Fruit fly (Drosophila melanogaster) whole organism, pupa: ENCODE measurements around the gene CG1116.

ENCODE experiments used
- CG10348 ChIP-seq: fragments of 200-800 bp; sonication (Bioruptor generic); IDR thresholded peaks from 2 replicates; pipeline ENCODE4 v1.3.6; 2022; ENCODE audit warnings: missing biosample characterization, missing genetic modification characterization
- CG12605 ChIP-seq: fragments of 200-800 bp; sonication (Bioruptor generic); IDR thresholded peaks from 2 replicates; pipeline ENCODE4 v1.3.6; 2022; ENCODE audit warnings: missing biosample characterization, missing genetic modification characterization
- CG13204 ChIP-seq: fragments of 200-800 bp; sonication (Bioruptor generic); optimal IDR thresholded peaks from 2 replicates; lab custom pipeline; 2018; ENCODE audit warnings: missing biosample characterization, mild to moderate bottlenecking, missing genetic modification characterization, moderate library complexity
- CG14655 ChIP-seq: fragments of 200-800 bp; sonication (Bioruptor generic); optimal IDR thresholded peaks from 3 replicates; lab custom pipeline; 2017; ENCODE audit warnings: mild to moderate bottlenecking, missing biosample characterization, missing genetic modification reagents, missing genetic modification characterization
- CG15710 ChIP-seq: fragments of 200-800 bp; sonication (Bioruptor generic); optimal IDR thresholded peaks from 2 replicates; lab custom pipeline; 2018; ENCODE audit warnings: missing biosample characterization, mild to moderate bottlenecking, missing genetic modification characterization, moderate library complexity
- CG17806 ChIP-seq: fragments of 200-800 bp; sonication (Bioruptor generic); optimal IDR thresholded peaks from 2 replicates; lab custom pipeline; 2018; ENCODE audit warnings: missing biosample characterization, mild to moderate bottlenecking, missing genetic modification characterization, moderate library complexity
- CG32121 ChIP-seq: fragments of 200-800 bp; sonication (Bioruptor generic); IDR thresholded peaks from 2 replicates; pipeline ENCODE4 v1.3.6; 2022; ENCODE audit warnings: missing biosample characterization, missing genetic modification characterization
- CG34367 ChIP-seq: fragments of 200-800 bp; sonication (Bioruptor generic); optimal IDR thresholded peaks from 2 replicates; lab custom pipeline; 2018; ENCODE audit warnings: missing biosample characterization, mild to moderate bottlenecking, missing genetic modification characterization
- CG4496 ChIP-seq: fragments of 200-800 bp; sonication (Bioruptor generic); IDR thresholded peaks from 3 replicates; pipeline ENCODE4 v1.3.6; 2022; ENCODE audit warnings: missing biosample characterization, missing genetic modification characterization
- CG8159 ChIP-seq: fragments of 200-800 bp; sonication (Bioruptor generic); optimal IDR thresholded peaks from 3 replicates; lab custom pipeline; 2018; ENCODE audit warnings: missing biosample characterization, mild to moderate bottlenecking, missing genetic modification characterization, moderate library complexity
- CG8301 ChIP-seq: fragments of 200-800 bp; sonication (Bioruptor generic); optimal IDR thresholded peaks from 2 replicates; lab custom pipeline; 2018; ENCODE audit warnings: missing biosample characterization, mild to moderate bottlenecking, missing genetic modification characterization
- CG9948 ChIP-seq: fragments of 200-800 bp; sonication (Bioruptor generic); optimal IDR thresholded peaks from 2 replicates; lab custom pipeline; 2018; ENCODE audit warnings: missing biosample characterization, mild to moderate bottlenecking, missing genetic modification characterization, moderate library complexity
- D1 ChIP-seq: fragments of 200-800 bp; sonication (Bioruptor generic); optimal IDR thresholded peaks from 2 replicates; lab custom pipeline; 2018; ENCODE audit warnings: missing biosample characterization, mild to moderate bottlenecking, missing genetic modification characterization, moderate library complexity
- EcR ChIP-seq: fragments of 200-800 bp; sonication (Bioruptor generic); optimal IDR thresholded peaks from 3 replicates; lab custom pipeline; 2019; ENCODE audit warnings: missing biosample characterization, missing genetic modification characterization, mild to moderate bottlenecking, moderate library complexity, missing genetic modification reagents
- Ets98B ChIP-seq: fragments of 200-800 bp; sonication (Bioruptor generic); IDR thresholded peaks from 2 replicates; pipeline ENCODE4 v1.3.6; 2022; ENCODE audit warnings: missing biosample characterization, missing genetic modification characterization
- Pif1A ChIP-seq: fragments of 200-800 bp; sonication (Bioruptor generic); optimal IDR thresholded peaks from 3 replicates; lab custom pipeline; 2016; ENCODE audit warnings: missing biosample characterization, missing genetic modification characterization
- Pif1B ChIP-seq: fragments of 200-800 bp; sonication (Bioruptor generic); optimal IDR thresholded peaks from 3 replicates; lab custom pipeline; 2016; ENCODE audit warnings: missing biosample characterization, missing genetic modification characterization
- Snoo ChIP-seq: fragments of 200-800 bp; sonication (Bioruptor generic); optimal IDR thresholded peaks from 3 replicates; lab custom pipeline; 2017; ENCODE audit warnings: missing biosample characterization, mild to moderate bottlenecking, missing genetic modification characterization, inconsistent platforms
- fd96Ca ChIP-seq: fragments of 200-800 bp; sonication (Bioruptor generic); IDR thresholded peaks from 3 replicates; pipeline ENCODE4 v1.3.6; 2022; ENCODE audit warnings: missing biosample characterization, missing genetic modification characterization
- gl ChIP-seq: fragments of 200-800 bp; sonication (Bioruptor generic); optimal IDR thresholded peaks from 2 replicates; lab custom pipeline; 2018; ENCODE audit warnings: missing biosample characterization, mild to moderate bottlenecking, missing genetic modification characterization
- rn ChIP-seq: fragments of 200-800 bp; sonication (Bioruptor generic); IDR thresholded peaks from 2 replicates; pipeline ENCODE4 v1.3.6; 2022; ENCODE audit warnings: missing biosample characterization, missing genetic modification characterization

Gene CG1116

dm6 chr3R:5199581-5199980, 19.9 kb upstream of the CG1116 start:
- TF ChIP-seq CG4496 (GFP tag; lab: Robert Waterston, UW) (no peak), CG12605 (GFP tag; lab: Robert Waterston, UW) (no peak), CG9948 (no peak), Snoo (tag; lab: Kevin White, UChicago) (no peak), fd96Ca (GFP tag; lab: Robert Waterston, UW) (no peak), CG34367 (no peak)

DNA sequence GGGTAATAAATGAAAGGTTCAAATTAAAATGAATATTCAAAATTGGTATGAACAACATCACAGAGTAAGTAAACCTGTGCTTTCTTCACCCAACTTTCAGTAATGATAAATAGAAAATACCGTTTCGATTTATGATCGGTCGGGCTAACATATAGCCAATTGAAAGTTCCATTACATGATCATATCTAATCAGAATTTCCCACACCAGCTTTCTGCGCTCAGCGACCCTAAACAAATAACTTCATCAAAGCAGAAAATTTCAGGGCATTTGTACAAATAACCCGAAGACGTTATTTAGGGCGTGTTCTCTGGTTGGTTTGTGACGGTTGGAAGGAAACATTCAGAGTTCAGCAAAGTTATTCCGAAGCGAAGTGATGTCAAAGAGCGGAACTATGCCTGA, 15.7 kb upstream of the CG1116 start:
- TF ChIP-seq EcR, result no peak

- TF ChIP-seq Ets98B (GFP tag; lab: Robert Waterston, UW) (peak; percentile 36; the same call in 1 of the 2 replicates), Snoo (tag; lab: Kevin White, UChicago) (no peak), CG13204 (no peak), CG4496 (GFP tag; lab: Robert Waterston, UW) (peak; percentile 55; the same call in 2 of the 3 replicates), Pif1A (GFP tag; lab: Kevin White, UChicago) (no peak), CG10348 (GFP tag; lab: Robert Waterston, UW) (no peak), CG15710 (tag; lab: Kevin White, UChicago) (no peak), CG34367 (no peak), EcR (peak; percentile 83), CG9948 (no peak), gl (tag; lab: Kevin White, UChicago) (no peak), CG32121 (peak; percentile 25; the same call in 1 of the 2 replicates), D1 (tag; lab: Kevin White, UChicago) (no peak), CG8159 (tag; lab: Kevin White, UChicago) (no peak)
Measured at dm6 chr3R:5205319-5206033, 14.0 kb upstream of the CG1116 start.

DNA sequence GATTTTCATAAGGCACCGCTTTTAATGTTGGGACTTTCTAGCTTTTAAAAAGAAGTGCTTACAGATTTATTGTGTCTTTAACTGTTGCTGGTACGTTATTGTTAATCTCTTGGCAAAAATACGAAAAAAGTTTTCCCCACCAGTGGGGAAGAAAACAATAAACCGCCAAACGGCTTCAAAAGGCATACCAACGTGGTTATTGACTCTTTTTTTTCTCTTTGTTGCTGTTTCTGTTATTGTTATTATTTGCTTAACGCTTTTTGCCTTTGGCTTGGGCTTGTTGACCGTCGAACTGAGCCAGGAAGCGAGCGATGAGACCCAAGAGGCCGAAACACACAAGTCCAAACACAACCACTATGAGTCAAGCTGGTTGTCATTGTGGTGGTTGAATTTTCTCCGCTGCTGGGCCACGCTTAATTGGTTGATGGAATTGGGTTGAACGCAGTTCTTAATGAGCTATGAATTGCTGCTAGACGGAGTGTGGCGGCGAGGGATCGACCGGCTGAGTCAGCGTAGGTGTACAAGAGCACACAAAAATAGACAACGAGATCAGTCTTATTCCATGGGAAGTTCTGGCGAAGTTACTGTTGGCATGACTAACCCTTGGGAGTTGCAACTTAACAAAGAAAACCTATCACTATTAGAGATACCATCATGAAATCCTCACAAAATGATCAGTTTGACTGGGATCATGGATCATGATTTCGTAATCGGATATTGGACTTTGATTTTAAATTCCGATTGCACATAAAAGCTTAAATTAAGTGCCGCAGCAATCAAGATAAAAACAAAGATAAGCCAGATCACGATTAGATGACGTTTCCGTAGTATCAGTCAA, 12.0 kb upstream of the CG1116 start:
- TF ChIP-seq CG34367 (no peak), EcR (peak; percentile 11), CG14655 (GFP tag; lab: Kevin White, UChicago) (no peak), CG8301 (tag; lab: Kevin White, UChicago) (no peak), gl (tag; lab: Kevin White, UChicago) (no peak)

- no peak for TF ChIP-seq CG15710 (tag; lab: Kevin White, UChicago)
- TF ChIP-seq Pif1A (GFP tag; lab: Kevin White, UChicago), result no peak
- TF ChIP-seq CG12605 (GFP tag; lab: Robert Waterston, UW), result no peak
- no peak for TF ChIP-seq CG9948
- TF ChIP-seq CG17806 (tag; lab: Kevin White, UChicago), result no peak
- TF ChIP-seq gl (tag; lab: Kevin White, UChicago), result no peak
- TF ChIP-seq CG10348 (GFP tag; lab: Robert Waterston, UW), result no peak
- no peak for TF ChIP-seq Ets98B (GFP tag; lab: Robert Waterston, UW)
- no peak for TF ChIP-seq fd96Ca (GFP tag; lab: Robert Waterston, UW)
- TF ChIP-seq Snoo (tag; lab: Kevin White, UChicago), result no peak
- no peak for TF ChIP-seq CG4496 (GFP tag; lab: Robert Waterston, UW)
- TF ChIP-seq rn (GFP tag; lab: Robert Waterston, UW), result no peak
- TF ChIP-seq CG8301 (tag; lab: Kevin White, UChicago), result no peak
- no peak for TF ChIP-seq CG14655 (GFP tag; lab: Kevin White, UChicago)
- TF ChIP-seq CG13204, result no peak
Measured at dm6 chr3R:5208115-5208365, 11.4 kb upstream of the CG1116 start.

dm6 chr3R:5209481-5209880, 10.0 kb upstream of the CG1116 start:
- TF ChIP-seq CG15710 (tag; lab: Kevin White, UChicago) (peak; percentile 90), CG12605 (GFP tag; lab: Robert Waterston, UW) (peak; percentile 91), CG32121 (peak; percentile 93), D1 (tag; lab: Kevin White, UChicago) (peak; percentile 29), CG34367 (peak; percentile 86), CG8159 (tag; lab: Kevin White, UChicago) (peak; percentile 87), Ets98B (GFP tag; lab: Robert Waterston, UW) (peak; percentile 95), CG9948 (peak; percentile 79), CG4496 (GFP tag; lab: Robert Waterston, UW) (peak; percentile 96), Pif1B (GFP tag; lab: Kevin White, UChicago) (peak; percentile 87), fd96Ca (GFP tag; lab: Robert Waterston, UW) (peak; percentile 94), rn (GFP tag; lab: Robert Waterston, UW) (peak; percentile 80; the same call in 1 of the 2 replicates), CG17806 (tag; lab: Kevin White, UChicago) (peak; percentile 87), Pif1A (GFP tag; lab: Kevin White, UChicago) (peak; percentile 93), Snoo (tag; lab: Kevin White, UChicago) (peak; percentile 76), CG14655 (GFP tag; lab: Kevin White, UChicago) (peak; percentile 89), CG8301 (tag; lab: Kevin White, UChicago) (peak; percentile 92), EcR (peak; percentile 43), CG10348 (GFP tag; lab: Robert Waterston, UW) (peak; percentile 77), gl (tag; lab: Kevin White, UChicago) (peak; percentile 81), CG13204 (peak; percentile 74)
